Worm (Caenorhabditis elegans) whole organism, mixed stage, embryonic: ENCODE measurements around the gene enu-3.6.

Source experiments
- bed-3 ChIP-seq: fragments of 200-800 bp; sonication (Bioruptor generic); optimal IDR thresholded peaks from 3 replicates; lab custom pipeline; 2018; ENCODE audit warnings: mild to moderate bottlenecking, missing genetic modification characterization, moderate library complexity, missing compliant biosample characterization
- blmp-1 ChIP-seq: fragments of 150-350 bp; optimal IDR thresholded peaks from 2 replicates; lab custom pipeline; 2014; ENCODE audit warnings: missing biosample characterization, missing genetic modification characterization
- ceh-39 ChIP-seq: fragments of 150-350 bp; optimal IDR thresholded peaks from 2 replicates; lab custom pipeline; 2014; ENCODE audit warnings: missing biosample characterization, missing genetic modification characterization
- ceh-43 ChIP-seq: fragments of 200-800 bp; sonication (Bioruptor generic); optimal IDR thresholded peaks from 2 replicates; lab custom pipeline; 2018; ENCODE audit warnings: mild to moderate bottlenecking, missing genetic modification characterization, moderate library complexity, missing compliant biosample characterization
- ceh-83 ChIP-seq: fragments of 200-800 bp; sonication (Bioruptor generic); optimal IDR thresholded peaks from 2 replicates; lab custom pipeline; 2018; ENCODE audit warnings: mild to moderate bottlenecking, missing genetic modification characterization, missing compliant biosample characterization
- ces-1 ChIP-seq: fragments of 150-350 bp; optimal IDR thresholded peaks from 2 replicates; lab custom pipeline; 2014; ENCODE audit warnings: missing biosample characterization, missing genetic modification reagents, missing genetic modification characterization
- elt-1 ChIP-seq: sonication (generic microtip); optimal IDR thresholded peaks from 2 replicates; lab custom pipeline; 2017; ENCODE audit warnings: missing genetic modification characterization, mild to moderate bottlenecking, missing compliant biosample characterization, antibody characterized with exemption, moderate library complexity, borderline replicate concordance; ENCODE audit not compliant: insufficient read depth
- elt-3 ChIP-seq: fragments of 150-350 bp; optimal IDR thresholded peaks from 2 replicates; lab custom pipeline; 2014; ENCODE audit warnings: missing biosample characterization, missing genetic modification characterization
- flh-1 ChIP-seq: fragments of 200-800 bp; sonication (Bioruptor generic); optimal IDR thresholded peaks from 2 replicates; lab custom pipeline; 2018; ENCODE audit warnings: mild to moderate bottlenecking, missing genetic modification characterization, moderate library complexity, missing compliant biosample characterization
- ham-2 ChIP-seq: fragments of 200-800 bp; sonication (Bioruptor generic); optimal IDR thresholded peaks from 2 replicates; lab custom pipeline; 2018; ENCODE audit warnings: mild to moderate bottlenecking, missing genetic modification characterization, missing compliant biosample characterization
- hlh-1 ChIP-seq: fragments of 150-350 bp; optimal IDR thresholded peaks from 2 replicates; lab custom pipeline; 2014; ENCODE audit warnings: missing biosample characterization, missing genetic modification reagents, missing genetic modification characterization
- lin-13 ChIP-seq: fragments of 150-350 bp; optimal IDR thresholded peaks from 2 replicates; lab custom pipeline; 2014; ENCODE audit warnings: missing biosample characterization, missing genetic modification characterization
- lin-32 ChIP-seq: fragments of 200-800 bp; sonication (Bioruptor generic); optimal IDR thresholded peaks from 2 replicates; lab custom pipeline; 2018; ENCODE audit warnings: mild to moderate bottlenecking, missing genetic modification characterization, missing compliant biosample characterization
- lsy-2 ChIP-seq: fragments of 150-350 bp; optimal IDR thresholded peaks from 2 replicates; lab custom pipeline; 2014; ENCODE audit warnings: missing biosample characterization, missing genetic modification characterization
- mab-5 ChIP-seq: fragments of 150-350 bp; optimal IDR thresholded peaks from 2 replicates; lab custom pipeline; 2014; ENCODE audit warnings: missing biosample characterization, missing genetic modification characterization
- mep-1 ChIP-seq: fragments of 150-350 bp; optimal IDR thresholded peaks from 2 replicates; lab custom pipeline; 2017; ENCODE audit warnings: missing biosample characterization, missing genetic modification reagents, missing genetic modification characterization, inconsistent platforms
- mls-2 ChIP-seq: sonication (generic microtip); optimal IDR thresholded peaks from 2 replicates; lab custom pipeline; 2016; ENCODE audit warnings: mild to moderate bottlenecking, missing genetic modification characterization, moderate library complexity, missing compliant biosample characterization
- nhr-12 ChIP-seq: fragments of 150-350 bp; optimal IDR thresholded peaks from 2 replicates; lab custom pipeline; 2014; ENCODE audit warnings: missing biosample characterization, missing genetic modification characterization
- nhr-237 ChIP-seq: fragments of 150-350 bp; optimal IDR thresholded peaks from 2 replicates; lab custom pipeline; 2014; ENCODE audit warnings: missing biosample characterization, missing genetic modification characterization
- nhr-28 ChIP-seq: fragments of 150-350 bp; optimal IDR thresholded peaks from 2 replicates; lab custom pipeline; 2014; ENCODE audit warnings: missing biosample characterization, missing genetic modification characterization
- nhr-76 ChIP-seq: sonication (generic microtip); optimal IDR thresholded peaks from 2 replicates; lab custom pipeline; 2017; ENCODE audit warnings: missing biosample characterization, missing genetic modification characterization
- pha-4 ChIP-seq: fragments of 150-350 bp; optimal IDR thresholded peaks from 2 replicates; lab custom pipeline; 2018; ENCODE audit warnings: missing biosample characterization, missing genetic modification reagents, missing genetic modification characterization
- sem-2 ChIP-seq: fragments of 200-800 bp; sonication (Bioruptor generic); optimal IDR thresholded peaks from 2 replicates; lab custom pipeline; 2018; ENCODE audit warnings: mild to moderate bottlenecking, missing genetic modification characterization, missing compliant biosample characterization
- snpc-4 ChIP-seq: fragments of 150-350 bp; optimal IDR thresholded peaks from 2 replicates; lab custom pipeline; 2014; ENCODE audit warnings: missing biosample characterization, missing genetic modification characterization
- sptf-1 ChIP-seq: sonication (generic microtip); optimal IDR thresholded peaks from 2 replicates; lab custom pipeline; 2017; ENCODE audit warnings: mild to moderate bottlenecking, missing genetic modification characterization, moderate library complexity, missing compliant biosample characterization
- tbx-8 ChIP-seq: fragments of 200-800 bp; sonication (Bioruptor generic); optimal IDR thresholded peaks from 2 replicates; lab custom pipeline; 2018; ENCODE audit warnings: mild to moderate bottlenecking, missing genetic modification characterization, moderate library complexity, missing compliant biosample characterization
- unc-120 ChIP-seq: sonication (generic microtip); optimal IDR thresholded peaks from 2 replicates; lab custom pipeline; 2017; ENCODE audit warnings: missing genetic modification characterization, missing compliant biosample characterization; ENCODE audit not compliant: poor library complexity, severe bottlenecking
- unc-39 ChIP-seq: fragments of 150-350 bp; optimal IDR thresholded peaks from 2 replicates; lab custom pipeline; 2014; ENCODE audit warnings: missing biosample characterization, missing genetic modification characterization
- unc-62 ChIP-seq: fragments of 150-350 bp; optimal IDR thresholded peaks from 2 replicates; lab custom pipeline; 2014; ENCODE audit warnings: missing biosample characterization, missing genetic modification reagents, missing genetic modification characterization
- zip-8 ChIP-seq: fragments of 150-350 bp; optimal IDR thresholded peaks from 2 replicates; lab custom pipeline; 2014; ENCODE audit warnings: missing biosample characterization, missing genetic modification characterization
- ztf-11 ChIP-seq: fragments of 150-350 bp; optimal IDR thresholded peaks from 2 replicates; lab custom pipeline; 2014; ENCODE audit warnings: missing biosample characterization, missing genetic modification characterization

The enu-3.6 gene

ce11 chrIII:10730510-10730909 is 19.7 kb upstream of the enu-3.6 start, which contains the start of gene tat-3:
Gene tat-3 (minus strand): TSS chrIII:10730705.
- TF ChIP-seq mls-2 (tag; lab: Kevin White, UChicago): no peak
- no peak for TF ChIP-seq unc-39 (tag; lab: Kevin White, UChicago)
- TF ChIP-seq hlh-1 (tag; lab: Kevin White, UChicago): no peak
- no peak for TF ChIP-seq ceh-83 (GFP tag; lab: Kevin White, UChicago)
- no peak for TF ChIP-seq nhr-12
- TF ChIP-seq lin-32 (GFP tag; lab: Kevin White, UChicago): no peak
- no peak for TF ChIP-seq sem-2 (GFP tag; lab: Kevin White, UChicago)
- TF ChIP-seq flh-1 (GFP tag; lab: Kevin White, UChicago): no peak
- TF ChIP-seq mab-5: no peak
- TF ChIP-seq elt-3 (tag; lab: Kevin White, UChicago): no peak
- no peak for TF ChIP-seq unc-120 (tag; lab: Kevin White, UChicago)
- TF ChIP-seq unc-62: no peak
- no peak for TF ChIP-seq zip-8 (tag; lab: Kevin White, UChicago)
- no peak for TF ChIP-seq nhr-237 (tag; lab: Kevin White, UChicago)
- no peak for TF ChIP-seq nhr-28
- no peak for TF ChIP-seq ham-2 (GFP tag; lab: Kevin White, UChicago)
- no peak for TF ChIP-seq elt-1 (tag; lab: Kevin White, UChicago)

DNA sequence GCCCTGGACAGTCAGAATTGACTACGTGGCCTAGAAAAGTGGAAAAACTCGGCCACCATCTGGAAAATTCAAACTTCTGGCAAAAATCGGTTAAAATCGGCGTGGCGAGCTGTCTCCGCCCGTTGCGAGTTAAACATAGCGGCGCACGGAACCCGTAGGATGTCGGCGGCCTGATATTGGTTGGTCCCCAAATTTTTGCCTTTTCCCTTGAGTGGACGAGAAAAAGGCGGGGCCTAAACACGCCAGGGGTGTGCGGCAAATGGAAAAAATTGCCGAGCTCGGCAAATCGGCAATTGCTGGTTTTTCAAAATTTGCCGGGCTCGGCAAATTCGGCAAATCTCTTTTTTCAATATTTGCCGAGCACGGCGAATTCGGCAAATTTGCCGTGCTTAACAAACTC is 16.9 kb upstream of the enu-3.6 start:
- TF ChIP-seq ceh-83 (GFP tag; lab: Kevin White, UChicago) (no peak), lin-13 (no peak), flh-1 (GFP tag; lab: Kevin White, UChicago) (no peak), hlh-1 (tag; lab: Kevin White, UChicago) (no peak), snpc-4 (tag; lab: Kevin White, UChicago) (no peak), lsy-2 (tag; lab: Kevin White, UChicago) (no peak), ceh-39 (no peak), nhr-76 (tag; lab: Kevin White, UChicago) (no peak), bed-3 (GFP tag; lab: Kevin White, UChicago) (no peak), nhr-28 (no peak)

DNA sequence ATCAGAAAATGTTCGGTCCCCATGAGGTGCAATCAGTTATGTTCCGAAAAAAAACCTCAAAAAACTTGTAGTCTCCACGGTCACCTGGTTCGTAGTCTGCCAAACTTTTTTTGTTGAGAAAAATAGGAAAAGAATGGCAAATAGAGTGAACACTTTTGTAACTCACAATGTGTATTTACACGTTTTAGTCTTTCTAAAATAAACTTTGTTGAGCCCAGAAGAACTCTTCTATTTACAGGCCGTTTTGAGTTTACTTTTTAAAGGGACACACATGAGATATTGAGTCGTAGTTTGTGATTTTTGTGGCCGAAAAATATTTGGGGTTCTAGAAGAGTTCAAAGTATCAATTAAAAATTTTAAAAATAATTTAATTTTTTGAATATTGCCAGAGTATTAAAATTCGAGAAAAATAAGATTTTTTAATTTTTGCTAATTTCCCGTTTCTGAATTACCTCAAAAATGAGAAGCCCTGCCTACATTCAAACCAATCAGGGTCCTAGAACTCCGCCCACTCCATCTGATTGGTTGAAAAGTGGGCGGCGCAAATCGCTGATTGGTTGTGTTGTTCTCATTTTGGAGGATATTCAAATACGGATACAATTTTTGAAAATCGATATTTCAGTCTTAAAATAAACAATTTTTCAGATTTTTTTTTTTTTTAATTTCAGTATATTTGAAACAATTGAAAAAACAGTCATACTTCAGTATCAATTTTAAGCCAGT is 15.6 kb upstream of the enu-3.6 start:
- TF ChIP-seq nhr-237 (tag; lab: Kevin White, UChicago) (no peak), lsy-2 (tag; lab: Kevin White, UChicago) (no peak), blmp-1 (tag; lab: Kevin White, UChicago) (no peak)

DNA sequence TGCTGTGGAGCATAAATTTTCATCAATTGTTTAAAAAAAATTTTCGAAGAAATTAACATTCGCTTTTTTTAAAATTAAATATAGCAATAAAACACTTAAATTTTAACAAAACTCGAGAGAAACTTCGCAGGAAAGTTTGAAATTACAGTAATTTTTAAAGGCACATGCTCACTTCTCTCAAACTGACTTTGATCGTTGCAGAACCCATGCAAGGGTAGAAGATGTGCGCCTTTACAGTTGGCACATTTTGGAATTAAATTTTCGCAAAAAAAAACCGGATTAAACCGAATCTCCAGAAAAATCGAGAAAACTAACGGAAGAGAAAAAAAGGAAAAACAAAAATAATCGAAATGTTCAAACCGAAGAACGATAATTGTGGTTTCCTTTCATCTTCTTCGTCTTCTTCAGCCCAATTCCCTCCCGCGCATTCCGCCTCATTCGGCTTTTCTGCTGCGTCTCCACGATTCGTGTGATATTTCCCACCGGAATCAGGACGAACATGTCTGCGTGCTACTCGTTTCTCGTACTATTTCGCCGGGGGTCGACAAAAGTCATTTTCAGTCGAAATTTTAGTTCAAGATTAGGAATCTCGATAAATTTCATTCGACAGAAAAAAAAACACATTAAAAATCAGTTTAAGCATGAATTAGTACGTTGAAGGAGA is 13.8 kb upstream of the enu-3.6 start:
- no peak for TF ChIP-seq elt-1 (tag; lab: Kevin White, UChicago)
- TF ChIP-seq ham-2 (GFP tag; lab: Kevin White, UChicago): no peak
- TF ChIP-seq mab-5: no peak

DNA sequence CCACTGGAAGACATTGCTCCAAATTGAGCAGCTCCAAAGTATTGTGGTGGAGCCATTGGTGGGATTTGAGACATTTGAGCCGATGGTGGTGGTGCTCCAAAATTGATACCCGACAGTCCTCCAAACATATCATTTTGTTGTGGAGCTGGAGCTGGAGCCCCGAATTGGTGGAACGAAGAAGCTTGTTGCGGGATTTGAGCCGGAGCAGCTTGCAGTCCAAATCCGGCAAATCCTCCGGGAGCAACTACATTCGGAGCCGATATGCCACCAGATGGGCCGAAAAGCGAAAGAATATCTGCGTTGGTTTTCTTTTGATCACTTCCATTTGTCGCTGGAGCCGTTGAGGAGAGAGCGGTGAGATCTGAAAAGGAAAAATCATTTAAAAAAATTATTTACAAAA is 12.2 kb upstream of the enu-3.6 start:
- no peak for TF ChIP-seq ceh-83 (GFP tag; lab: Kevin White, UChicago)
- TF ChIP-seq ces-1 (GFP tag; lab: Kevin White, UChicago): no peak
- no peak for TF ChIP-seq ztf-11 (tag; lab: Kevin White, UChicago)
- TF ChIP-seq lin-32 (GFP tag; lab: Kevin White, UChicago): no peak
- no peak for TF ChIP-seq nhr-12
- TF ChIP-seq bed-3 (GFP tag; lab: Kevin White, UChicago): no peak
- TF ChIP-seq unc-62: no peak
- no peak for TF ChIP-seq sptf-1 (tag; lab: Kevin White, UChicago)
- TF ChIP-seq unc-120 (tag; lab: Kevin White, UChicago): no peak
- TF ChIP-seq ceh-43: no peak
- no peak for TF ChIP-seq sem-2 (GFP tag; lab: Kevin White, UChicago)
- TF ChIP-seq blmp-1 (tag; lab: Kevin White, UChicago): no peak
- TF ChIP-seq pha-4 (tag; lab: Kevin White, UChicago): no peak
- TF ChIP-seq mep-1: no peak
- TF ChIP-seq tbx-8 (GFP tag; lab: Kevin White, UChicago): no peak
- no peak for TF ChIP-seq nhr-28
- no peak for TF ChIP-seq ham-2 (GFP tag; lab: Kevin White, UChicago)
